Fruit fly (Drosophila melanogaster) Kc167 (cell line): ENCODE results near the gene Rab6.

Source experiments
- Myc ChIP-seq: fragments of >200 bp; optimal IDR thresholded peaks from 2 replicates; lab custom pipeline; 2017; ENCODE audit warnings: missing external identifiers
- Sin3A ChIP-seq: fragments of >200 bp; optimal IDR thresholded peaks from 2 replicates; lab custom pipeline; 2018; ENCODE audit warnings: missing external identifiers
- h ChIP-seq: fragments of >200 bp; optimal IDR thresholded peaks from 3 replicates; lab custom pipeline; 2018; ENCODE audit warnings: missing external identifiers
- insv ChIP-seq: fragments of >200 bp; optimal IDR thresholded peaks from 3 replicates; lab custom pipeline; 2018; ENCODE audit warnings: missing external identifiers
- psq ChIP-seq: fragments of >200 bp; optimal IDR thresholded peaks from 2 replicates; lab custom pipeline; 2017; ENCODE audit warnings: missing external identifiers
- ttk ChIP-seq: sonication (Bioruptor generic); optimal IDR thresholded peaks from 2 replicates; lab custom pipeline; 2017; ENCODE audit warnings: missing external identifiers

DNA sequence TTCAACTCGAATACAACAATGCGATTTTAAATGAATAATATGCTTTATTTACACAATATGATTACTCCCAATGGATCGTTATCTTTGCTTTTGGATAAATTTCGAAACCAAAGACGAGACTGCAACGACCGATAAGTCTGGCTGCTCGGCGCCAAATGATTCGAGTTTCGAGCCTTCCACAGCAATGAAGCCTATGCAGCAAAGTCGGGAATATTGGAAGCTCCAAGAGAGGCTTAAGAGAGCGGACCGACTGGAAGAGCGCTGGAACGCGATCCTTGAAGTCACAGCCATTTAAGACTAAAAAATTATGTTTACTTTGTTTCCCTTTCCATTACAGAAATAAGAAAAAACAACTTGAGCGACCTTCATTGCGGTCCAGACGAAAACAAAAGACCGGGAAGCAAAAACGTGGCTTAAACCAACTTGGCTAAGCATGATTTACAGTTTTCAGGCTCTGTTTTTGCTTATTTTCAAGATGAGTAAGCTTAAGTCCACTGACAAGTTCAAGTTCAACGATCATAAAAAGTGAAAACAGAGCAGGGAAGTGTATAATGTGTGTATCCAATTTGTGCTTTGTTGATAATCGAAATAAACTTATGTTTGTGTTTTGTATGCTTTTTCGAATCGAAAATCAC is 42.2 kb downstream of the Rab6 start, which contains the start of gene firl:
- no peak for TF ChIP-seq psq
- TF ChIP-seq ttk: no peak
- no peak for TF ChIP-seq h (lab: Kevin White, UChicago)
- TF ChIP-seq Myc (lab: Kevin White, UChicago): no peak
- TF ChIP-seq Sin3A (lab: Kevin White, UChicago): no peak
- TF ChIP-seq insv (lab: Kevin White, UChicago): no peak
